Fruit fly (Drosophila melanogaster) whole organism, embryonic: ENCODE measurements around the gene CG15643.

ENCODE experiments used
- Atf6 ChIP-seq: fragments of 200-800 bp; sonication (Bioruptor generic); IDR thresholded peaks from 2 replicates; pipeline ENCODE4 v1.3.6; 2022; ENCODE audit warnings: missing biosample characterization, missing genetic modification characterization
- B-H2 ChIP-seq: fragments of 200-800 bp; sonication (Bioruptor generic); optimal IDR thresholded peaks from 2 replicates; lab custom pipeline; 2018; ENCODE audit warnings: missing biosample characterization, mild to moderate bottlenecking, missing genetic modification characterization
- CG10147 ChIP-seq: fragments of 200-800 bp; sonication (Bioruptor generic); optimal IDR thresholded peaks from 2 replicates; lab custom pipeline; 2019; ENCODE audit warnings: missing biosample characterization, mild to moderate bottlenecking, missing genetic modification characterization, moderate library complexity
- CG10654 ChIP-seq: fragments of 200-800 bp; sonication (Bioruptor generic); optimal IDR thresholded peaks from 2 replicates; lab custom pipeline; 2016; ENCODE audit warnings: missing biosample characterization, missing genetic modification characterization
- CG14050 ChIP-seq: fragments of 200-800 bp; sonication (Bioruptor generic); IDR thresholded peaks from 3 replicates; pipeline ENCODE4 v1.3.6; 2022; ENCODE audit warnings: missing biosample characterization, missing genetic modification characterization
- CG15479 ChIP-seq: fragments of 200-800 bp; sonication (Bioruptor generic); optimal IDR thresholded peaks from 3 replicates; lab custom pipeline; 2019; ENCODE audit warnings: missing biosample characterization, mild to moderate bottlenecking, missing genetic modification characterization, moderate library complexity
- CG17568 ChIP-seq: fragments of 200-800 bp; sonication (Bioruptor generic); optimal IDR thresholded peaks from 2 replicates; lab custom pipeline; 2018; ENCODE audit warnings: missing biosample characterization, mild to moderate bottlenecking, missing genetic modification characterization, moderate library complexity
- CG18262 ChIP-seq: fragments of 200-800 bp; optimal IDR thresholded peaks from 3 replicates; lab custom pipeline; 2019; ENCODE audit warnings: missing biosample characterization, mild to moderate bottlenecking, missing genetic modification characterization, moderate library complexity
- CG18476 ChIP-seq: fragments of 200-800 bp; sonication (Bioruptor generic); optimal IDR thresholded peaks from 2 replicates; lab custom pipeline; 2016; ENCODE audit warnings: missing biosample characterization, mild to moderate bottlenecking, missing genetic modification characterization
- CG18619 ChIP-seq: fragments of 200-800 bp; sonication (Bioruptor generic); optimal IDR thresholded peaks from 3 replicates; lab custom pipeline; 2017; ENCODE audit warnings: missing biosample characterization, mild to moderate bottlenecking, missing genetic modification characterization
- CG2116 ChIP-seq: fragments of 200-800 bp; sonication (Bioruptor generic); optimal IDR thresholded peaks from 3 replicates; lab custom pipeline; 2018; ENCODE audit warnings: missing biosample characterization, mild to moderate bottlenecking, missing genetic modification characterization
- CG2712 ChIP-seq: fragments of 200-800 bp; optimal IDR thresholded peaks from 3 replicates; lab custom pipeline; 2019; ENCODE audit warnings: missing biosample characterization, mild to moderate bottlenecking, missing genetic modification characterization, moderate library complexity
- CG30020 ChIP-seq: fragments of 200-800 bp; optimal IDR thresholded peaks from 2 replicates; lab custom pipeline; 2019; ENCODE audit warnings: missing biosample characterization, mild to moderate bottlenecking, missing genetic modification characterization, moderate library complexity
- CG30403 ChIP-seq: fragments of 200-800 bp; sonication (Bioruptor generic); optimal IDR thresholded peaks from 3 replicates; lab custom pipeline; 2016; ENCODE audit warnings: missing biosample characterization, missing genetic modification characterization
- CG3065 ChIP-seq: fragments of 200-800 bp; sonication (Bioruptor generic); optimal IDR thresholded peaks from 2 replicates; lab custom pipeline; 2016; ENCODE audit warnings: missing biosample characterization, missing genetic modification characterization
- CG31224 ChIP-seq: fragments of 200-800 bp; sonication (Bioruptor generic); IDR thresholded peaks from 2 replicates; pipeline ENCODE4 v1.3.6; 2022; ENCODE audit warnings: missing biosample characterization, missing genetic modification characterization
- CG31441 ChIP-seq: fragments of 200-800 bp; sonication (Bioruptor generic); IDR thresholded peaks from 2 replicates; pipeline ENCODE4 v1.3.6; 2022; ENCODE audit warnings: missing biosample characterization, missing genetic modification characterization
- CG32532 ChIP-seq: fragments of 200-800 bp; sonication (Bioruptor generic); IDR thresholded peaks from 2 replicates; pipeline ENCODE4 v1.3.6; 2022; ENCODE audit warnings: missing biosample characterization, missing genetic modification characterization
- CG32767 ChIP-seq: fragments of 200-800 bp; sonication (Bioruptor generic); IDR thresholded peaks from 2 replicates; pipeline ENCODE4 v1.3.6; 2022; ENCODE audit warnings: missing biosample characterization, missing genetic modification characterization
- CG3995 ChIP-seq: fragments of 200-800 bp; sonication (Bioruptor generic); optimal IDR thresholded peaks from 3 replicates; lab custom pipeline; 2016; ENCODE audit warnings: missing biosample characterization, missing genetic modification characterization
- CG4854 ChIP-seq: fragments of 200-800 bp; sonication (Bioruptor generic); optimal IDR thresholded peaks from 2 replicates; lab custom pipeline; 2016; ENCODE audit warnings: missing biosample characterization, missing genetic modification characterization, inconsistent platforms
- CG7839 ChIP-seq: fragments of 200-800 bp; sonication (Bioruptor generic); optimal IDR thresholded peaks from 3 replicates; lab custom pipeline; 2018; ENCODE audit warnings: missing biosample characterization, mild to moderate bottlenecking, missing genetic modification characterization, moderate library complexity
- CG8089 ChIP-seq: fragments of 200-800 bp; sonication (Bioruptor generic); optimal IDR thresholded peaks from 3 replicates; lab custom pipeline; 2016; ENCODE audit warnings: missing biosample characterization, missing genetic modification characterization
- Chrac-16 ChIP-seq: fragments of 200-800 bp; sonication (Bioruptor generic); optimal IDR thresholded peaks from 3 replicates; lab custom pipeline; 2016; ENCODE audit warnings: missing biosample characterization, missing genetic modification characterization
- GATAe ChIP-seq: fragments of 200-800 bp; sonication (Bioruptor generic); conservative IDR thresholded peaks from 2 replicates; pipeline ENCODE4 v1.3.6; 2022; ENCODE audit warnings: missing biosample characterization, missing genetic modification characterization
- Gug ChIP-seq: fragments of 200-800 bp; sonication (Bioruptor generic); IDR thresholded peaks from 4 replicates; pipeline ENCODE4 v1.3.6; 2022; ENCODE audit warnings: missing biosample characterization, missing genetic modification characterization
- MTF-1 ChIP-seq: fragments of 200-800 bp; sonication (Bioruptor generic); optimal IDR thresholded peaks from 2 replicates; lab custom pipeline; 2018; ENCODE audit warnings: missing biosample characterization, mild to moderate bottlenecking, missing genetic modification characterization, borderline replicate concordance
- Oaz ChIP-seq: fragments of 200-800 bp; sonication (Bioruptor generic); IDR thresholded peaks from 2 replicates; pipeline ENCODE4 v1.3.6; 2022; ENCODE audit warnings: missing biosample characterization, missing genetic modification characterization
- Oli ChIP-seq: fragments of 200-800 bp; sonication (Bioruptor generic); optimal IDR thresholded peaks from 2 replicates; lab custom pipeline; 2018; ENCODE audit warnings: missing biosample characterization, mild to moderate bottlenecking, missing genetic modification characterization, moderate library complexity
- Ptx1 ChIP-seq: fragments of 200-800 bp; sonication (Bioruptor generic); IDR thresholded peaks from 2 replicates; pipeline ENCODE4 v1.3.6; 2022; ENCODE audit warnings: missing biosample characterization, missing genetic modification characterization
- Sin3A ChIP-seq: fragments of >200 bp; optimal IDR thresholded peaks from 2 replicates; lab custom pipeline; 2018
- Usf ChIP-seq: fragments of 200-800 bp; sonication (Bioruptor generic); optimal IDR thresholded peaks from 2 replicates; lab custom pipeline; 2017; ENCODE audit warnings: missing genotype, missing biosample characterization, missing genetic modification characterization
- Xbp1 ChIP-seq: fragments of 200-800 bp; sonication (Bioruptor generic); optimal IDR thresholded peaks from 3 replicates; lab custom pipeline; 2016; ENCODE audit warnings: missing biosample characterization, mild to moderate bottlenecking, missing genetic modification characterization
- Xrp1 ChIP-seq: fragments of 200-800 bp; sonication (Bioruptor generic); IDR thresholded peaks from 2 replicates; pipeline ENCODE4 v1.3.6; 2022; ENCODE audit warnings: missing biosample characterization, missing genetic modification characterization
- ap ChIP-seq: fragments of 200-800 bp; sonication (Bioruptor generic); IDR thresholded peaks from 2 replicates; pipeline ENCODE4 v1.3.6; 2022; ENCODE audit warnings: missing biosample characterization, missing genetic modification characterization
- bab2 ChIP-seq: fragments of 200-800 bp; sonication (Bioruptor generic); optimal IDR thresholded peaks from 2 replicates; lab custom pipeline; 2016; ENCODE audit warnings: missing biosample characterization, missing genetic modification characterization
- bsh ChIP-seq, 2 experiments: fragments of 200-800 bp; sonication (Bioruptor generic); optimal IDR thresholded peaks; 2 replicates each; lab custom pipeline; 2017 to 2018; ENCODE audit warnings: mild to moderate bottlenecking in 2 of 2, missing biosample characterization in 2 of 2, missing genetic modification characterization in 2 of 2, moderate library complexity in 1 of 2
- btn ChIP-seq: fragments of 200-800 bp; sonication (Bioruptor generic); optimal IDR thresholded peaks from 2 replicates; lab custom pipeline; 2016; ENCODE audit warnings: missing biosample characterization, missing genetic modification characterization
- dpn ChIP-seq, 2 experiments: fragments of 200-800 bp; sonication (Bioruptor generic); optimal IDR thresholded peaks; 3 replicates each; lab custom pipeline; 2016; ENCODE audit warnings: missing biosample characterization in 2 of 2, missing genetic modification characterization in 2 of 2
- gcm ChIP-seq: fragments of 200-800 bp; sonication (Bioruptor generic); optimal IDR thresholded peaks from 2 replicates; lab custom pipeline; 2019; ENCODE audit warnings: missing biosample characterization, mild to moderate bottlenecking, missing genetic modification characterization, moderate library complexity
- grau ChIP-seq: fragments of 200-800 bp; optimal IDR thresholded peaks from 3 replicates; lab custom pipeline; 2019; ENCODE audit warnings: missing biosample characterization, mild to moderate bottlenecking, missing genetic modification characterization, moderate library complexity
- ind ChIP-seq: fragments of 200-800 bp; sonication (Bioruptor generic); optimal IDR thresholded peaks from 3 replicates; lab custom pipeline; 2016; ENCODE audit warnings: missing biosample characterization, missing genetic modification characterization
- prd ChIP-seq, 3 experiments: fragments of >200 bp in 2 of 3; fragments of 200-800 bp in 1 of 3; sonication (Bioruptor generic) in 1 of 3; optimal IDR thresholded peaks in 2 of 3; IDR thresholded peaks in 1 of 3; 2 replicates in 2 of 3; 3 replicates in 1 of 3; pipeline versions ENCODE4 v1.3.6 to Lab custom; 2017 to 2022; ENCODE audit warnings: missing biosample characterization in 1 of 3, missing genetic modification characterization in 1 of 3
- sima ChIP-seq: fragments of 200-800 bp; sonication (Bioruptor generic); optimal IDR thresholded peaks from 2 replicates; lab custom pipeline; 2016; ENCODE audit warnings: missing biosample characterization, missing genetic modification characterization
- slbo ChIP-seq: fragments of 200-800 bp; sonication (Bioruptor generic); IDR thresholded peaks from 2 replicates; pipeline ENCODE4 v1.3.6; 2022; ENCODE audit warnings: missing biosample characterization, missing genetic modification characterization
- slou ChIP-seq: fragments of 200-800 bp; sonication (Bioruptor generic); optimal IDR thresholded peaks from 3 replicates; lab custom pipeline; 2016; ENCODE audit warnings: missing biosample characterization, missing genetic modification characterization
- sob ChIP-seq: fragments of 200-800 bp; sonication (Bioruptor generic); IDR thresholded peaks from 2 replicates; pipeline ENCODE4 v1.3.6; 2022; ENCODE audit warnings: missing biosample characterization, missing genetic modification characterization
- ttk ChIP-seq: fragments of 200-800 bp; sonication (Bioruptor generic); IDR thresholded peaks from 2 replicates; pipeline ENCODE4 v2.1.2; 2022; ENCODE audit warnings: missing biosample characterization, missing genetic modification characterization
- zf30C ChIP-seq: fragments of 200-800 bp; sonication (Bioruptor generic); optimal IDR thresholded peaks from 3 replicates; lab custom pipeline; 2018; ENCODE audit warnings: missing biosample characterization, mild to moderate bottlenecking, missing genetic modification characterization

Gene CG15643

dm6 chrX:15591721-15592491 is 20.0 kb upstream of the CG15643 start (continued):
- TF ChIP-seq CG18476 (GFP tag; lab: Kevin White, UChicago), result no peak
- no peak for TF ChIP-seq CG2116 (GFP tag; lab: Kevin White, UChicago)
- no peak for TF ChIP-seq Usf (GFP tag; lab: Kevin White, UChicago)
- TF ChIP-seq CG30403, result peak; percentile 57
- TF ChIP-seq CG10654 (GFP tag; lab: Kevin White, UChicago), result peak; percentile 28
- peak; percentile 16 for TF ChIP-seq CG18262 (tag; lab: Kevin White, UChicago)
- TF ChIP-seq gcm (GFP tag; lab: Kevin White, UChicago), result peak; percentile 3
- peak; percentile 48 for TF ChIP-seq grau
- 0 out of 2 replicates have a peak, but pooled peaks have one; percentile 11 for TF ChIP-seq ttk
- peak; percentile 51 for TF ChIP-seq CG7839 (tag; lab: Kevin White, UChicago)
- peak in 1 of 2 experiments; percentile 57 for TF ChIP-seq bsh (GFP tag; optimal IDR thresholded peaks at IDR 0.05; lab: Kevin White, UChicago)
- TF ChIP-seq CG32767 (GFP tag; lab: Robert Waterston, UW), result peak; percentile 27; the same call in 1 of the 2 replicates
- TF ChIP-seq CG3995 (GFP tag; lab: Kevin White, UChicago), result no peak
- peak; percentile 30 for TF ChIP-seq zf30C (GFP tag; lab: Kevin White, UChicago)
- peak; percentile 6 for TF ChIP-seq CG8089 (GFP tag; lab: Kevin White, UChicago)
- peak; percentile 50 for TF ChIP-seq Xbp1 (GFP tag; lab: Kevin White, UChicago)
- TF ChIP-seq slbo (GFP tag; lab: Robert Waterston, UW), result peak; percentile 52; the same call in 1 of the 2 replicates
- peak; percentile 33 for TF ChIP-seq ind
- TF ChIP-seq dpn (GFP tag; optimal IDR thresholded peaks at IDR 0.05; lab: Kevin White, UChicago), result peak in 1 of 2 experiments; percentile 43
- TF ChIP-seq CG31224 (GFP tag; lab: Robert Waterston, UW), result peak; percentile 72
- TF ChIP-seq Oli, result peak; percentile 41
- TF ChIP-seq Gug (GFP tag; lab: Robert Waterston, UW), result peak; percentile 44; the same call in 1 of the 4 replicates
- no peak for TF ChIP-seq GATAe (GFP tag; lab: Robert Waterston, UW)
- peak; percentile 53 for TF ChIP-seq CG31441 (GFP tag; lab: Robert Waterston, UW)
- TF ChIP-seq Oaz (GFP tag; lab: Robert Waterston, UW), result no peak
- peak; percentile 63 for TF ChIP-seq Atf6
- no peak for TF ChIP-seq CG30020 (tag; lab: Kevin White, UChicago)
- TF ChIP-seq Xrp1 (GFP tag; lab: Robert Waterston, UW), result 0 out of 2 replicates have a peak, but pooled peaks have one; percentile 34
- peak; percentile 55 for TF ChIP-seq Ptx1 (GFP tag; lab: Robert Waterston, UW)
- peak; percentile 45; the same call in 1 of the 2 replicates for TF ChIP-seq CG32532
- TF ChIP-seq CG2712 (tag; lab: Kevin White, UChicago), result peak; percentile 23
- TF ChIP-seq CG10147 (GFP tag; lab: Kevin White, UChicago), result no peak
- TF ChIP-seq CG15479, result no peak
- TF ChIP-seq CG18619, result peak; percentile 20
- peak; percentile 29 for TF ChIP-seq Chrac-16 (GFP tag; lab: Kevin White, UChicago)
- no peak for TF ChIP-seq btn (GFP tag; lab: Kevin White, UChicago)
- TF ChIP-seq prd (optimal IDR thresholded peaks at IDR 0.05; lab: Kevin White, UChicago), result no peak
- TF ChIP-seq prd (GFP tag; IDR thresholded peaks at IDR 0.05; lab: Robert Waterston, UW), result peak; percentile 60; the same call in 2 of the 3 replicates
- peak; percentile 4 for TF ChIP-seq bab2 (GFP tag; lab: Kevin White, UChicago)
- TF ChIP-seq CG3065 (GFP tag; lab: Kevin White, UChicago), result no peak
- no peak for TF ChIP-seq CG17568 (GFP tag; lab: Kevin White, UChicago)
- TF ChIP-seq MTF-1, result peak; percentile 17
- TF ChIP-seq ap (GFP tag; lab: Robert Waterston, UW), result no peak
- TF ChIP-seq sob (GFP tag; lab: Robert Waterston, UW), result 0 out of 2 replicates have a peak, but pooled peaks have one; percentile 29
- no peak for TF ChIP-seq Sin3A (lab: Kevin White, UChicago)
- TF ChIP-seq CG14050 (GFP tag; lab: Robert Waterston, UW), result no peak
- TF ChIP-seq sima (GFP tag; lab: Kevin White, UChicago), result no peak
- no peak for TF ChIP-seq B-H2 (GFP tag; lab: Kevin White, UChicago)
- TF ChIP-seq slou (GFP tag; lab: Kevin White, UChicago), result no peak
- TF ChIP-seq CG4854 (GFP tag; lab: Kevin White, UChicago), result peak; percentile 14
